Worm (Caenorhabditis elegans) whole organism, L4/young adult: ENCODE data around the gene str-46.

Experiments
- W03F9.2 ChIP-seq: fragments of 150-350 bp; optimal IDR thresholded peaks from 2 replicates; lab custom pipeline; 2014; ENCODE audit warnings: missing biosample characterization, missing genetic modification characterization
- dao-5 ChIP-seq: sonication (generic microtip); optimal IDR thresholded peaks from 2 replicates; lab custom pipeline; 2016; ENCODE audit warnings: missing genotype, missing genetic modification characterization, moderate library complexity, missing compliant biosample characterization
- him-1 ChIP-seq: sonication (generic microtip); optimal IDR thresholded peaks from 2 replicates; lab custom pipeline; 2016; ENCODE audit warnings: missing genotype, missing genetic modification reagents, missing genetic modification characterization, missing compliant biosample characterization

DNA sequence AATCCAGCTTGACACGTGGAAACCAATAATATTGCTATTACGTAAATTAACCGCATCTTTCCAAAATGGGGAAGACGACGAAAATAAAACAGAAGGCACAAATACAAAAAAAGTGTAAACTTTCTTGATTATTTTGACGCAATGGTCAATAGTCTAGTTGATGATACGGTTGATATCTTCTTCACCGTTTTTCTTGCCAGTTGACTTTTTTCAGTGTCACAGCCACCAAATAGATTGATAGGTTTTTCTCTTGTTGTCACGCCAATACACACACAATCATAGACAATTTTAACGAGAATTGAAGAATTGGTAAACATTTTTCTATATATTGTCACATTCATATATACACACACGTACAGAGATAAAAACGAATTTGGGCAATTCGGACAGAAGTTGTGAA, 9.8 kb upstream of the str-46 start, which contains the start of gene zmp-3:
- TF ChIP-seq dao-5 (tag; lab: Kevin White, UChicago) (no peak), him-1 (no peak), W03F9.2 (tag; lab: Kevin White, UChicago) (no peak)
